Worm (Caenorhabditis elegans) whole organism, L4/young adult: ENCODE data around the gene fcmt-1.

Experiments used
- W03F9.2 ChIP-seq: fragments of 150-350 bp; optimal IDR thresholded peaks from 2 replicates; lab custom pipeline; 2014; ENCODE audit warnings: missing biosample characterization, missing genetic modification characterization
- dao-5 ChIP-seq: sonication (generic microtip); optimal IDR thresholded peaks from 2 replicates; lab custom pipeline; 2016; ENCODE audit warnings: missing genotype, missing genetic modification characterization, moderate library complexity, missing compliant biosample characterization
- him-1 ChIP-seq: sonication (generic microtip); optimal IDR thresholded peaks from 2 replicates; lab custom pipeline; 2016; ENCODE audit warnings: missing genotype, missing genetic modification reagents, missing genetic modification characterization, missing compliant biosample characterization

The fcmt-1 gene

ce11 chrII:11709464-11709863, at the start of gene fcmt-1:
Gene fcmt-1 (minus strand): TSS chrII:11709564.
- TF ChIP-seq W03F9.2 (tag; lab: Kevin White, UChicago): no peak
- no peak for TF ChIP-seq dao-5 (tag; lab: Kevin White, UChicago)
- no peak for TF ChIP-seq him-1 (tag; lab: Kevin White, UChicago)

ce11 chrII:11756684-11757107, 47.3 kb upstream of the fcmt-1 start:
- TF ChIP-seq dao-5 (tag; lab: Kevin White, UChicago): no peak
- TF ChIP-seq W03F9.2 (tag; lab: Kevin White, UChicago): peak; percentile 87
- TF ChIP-seq him-1 (tag; lab: Kevin White, UChicago): peak; percentile 13

ce11 chrII:11753186-11753585, 43.8 kb upstream of the fcmt-1 start:
- TF ChIP-seq W03F9.2 (tag; lab: Kevin White, UChicago) (no peak), dao-5 (tag; lab: Kevin White, UChicago) (no peak)

ce11 chrII:11751615-11752174, 42.3 kb upstream of the fcmt-1 start:
- TF ChIP-seq W03F9.2 (tag; lab: Kevin White, UChicago) (no peak), him-1 (tag; lab: Kevin White, UChicago) (peak; percentile 76)

- peak; percentile 82 for TF ChIP-seq dao-5 (tag; lab: Kevin White, UChicago)
- TF ChIP-seq him-1 (tag; lab: Kevin White, UChicago): peak; percentile 93
- TF ChIP-seq W03F9.2 (tag; lab: Kevin White, UChicago): peak; percentile 17
These were observed 40.3 kb upstream of the fcmt-1 start for ce11 chrII:11749490-11750172.

ce11 chrII:11748494-11748893, 39.1 kb upstream of the fcmt-1 start, which contains the start of the genes F44E5.17 and gpb-1:
Gene F44E5.17 (minus strand): TSS chrII:11748594.
Gene gpb-1 (minus strand): TSS chrII:11748611.
- TF ChIP-seq him-1 (tag; lab: Kevin White, UChicago): no peak
- no peak for TF ChIP-seq W03F9.2 (tag; lab: Kevin White, UChicago)
- TF ChIP-seq dao-5 (tag; lab: Kevin White, UChicago): no peak

- TF ChIP-seq him-1 (tag; lab: Kevin White, UChicago): no peak
- no peak for TF ChIP-seq W03F9.2 (tag; lab: Kevin White, UChicago)
- no peak for TF ChIP-seq dao-5 (tag; lab: Kevin White, UChicago)
These were observed 38.5 kb upstream of the fcmt-1 start for ce11 chrII:11747889-11748288.

ce11 chrII:11746782-11747288, 37.5 kb upstream of the fcmt-1 start:
- TF ChIP-seq dao-5 (tag; lab: Kevin White, UChicago): no peak
- peak; percentile 91 for TF ChIP-seq him-1 (tag; lab: Kevin White, UChicago)
- TF ChIP-seq W03F9.2 (tag; lab: Kevin White, UChicago): no peak

ce11 chrII:11742320-11742719, 33.0 kb upstream of the fcmt-1 start:
- no peak for TF ChIP-seq him-1 (tag; lab: Kevin White, UChicago)
- TF ChIP-seq dao-5 (tag; lab: Kevin White, UChicago): no peak
- TF ChIP-seq W03F9.2 (tag; lab: Kevin White, UChicago): no peak

- TF ChIP-seq dao-5 (tag; lab: Kevin White, UChicago): no peak
- TF ChIP-seq him-1 (tag; lab: Kevin White, UChicago): no peak
- TF ChIP-seq W03F9.2 (tag; lab: Kevin White, UChicago): no peak
These were observed 29.8 kb upstream of the fcmt-1 start, which contains the start of gene ctsa-1.2 for ce11 chrII:11739199-11739598. Gene ctsa-1.2 (plus strand): TSS chrII:11739358.

- TF ChIP-seq W03F9.2 (tag; lab: Kevin White, UChicago) (no peak), him-1 (tag; lab: Kevin White, UChicago) (no peak), dao-5 (tag; lab: Kevin White, UChicago) (no peak)
These were observed 28.0 kb upstream of the fcmt-1 start for ce11 chrII:11737347-11737746.

- TF ChIP-seq W03F9.2 (tag; lab: Kevin White, UChicago): no peak
- no peak for TF ChIP-seq him-1 (tag; lab: Kevin White, UChicago)
- no peak for TF ChIP-seq dao-5 (tag; lab: Kevin White, UChicago)
These were observed 24.5 kb upstream of the fcmt-1 start for ce11 chrII:11733850-11734249.

ce11 chrII:11732513-11732912, 23.1 kb upstream of the fcmt-1 start, which contains the start of gene F13D12.8:
Gene F13D12.8 (minus strand): TSS chrII:11732594.
- TF ChIP-seq dao-5 (tag; lab: Kevin White, UChicago): no peak
- TF ChIP-seq him-1 (tag; lab: Kevin White, UChicago): no peak
- TF ChIP-seq W03F9.2 (tag; lab: Kevin White, UChicago): no peak
